Worm (Caenorhabditis elegans): ENCODE data around the gene nlp-78.

nlp-78 gene

DNA sequence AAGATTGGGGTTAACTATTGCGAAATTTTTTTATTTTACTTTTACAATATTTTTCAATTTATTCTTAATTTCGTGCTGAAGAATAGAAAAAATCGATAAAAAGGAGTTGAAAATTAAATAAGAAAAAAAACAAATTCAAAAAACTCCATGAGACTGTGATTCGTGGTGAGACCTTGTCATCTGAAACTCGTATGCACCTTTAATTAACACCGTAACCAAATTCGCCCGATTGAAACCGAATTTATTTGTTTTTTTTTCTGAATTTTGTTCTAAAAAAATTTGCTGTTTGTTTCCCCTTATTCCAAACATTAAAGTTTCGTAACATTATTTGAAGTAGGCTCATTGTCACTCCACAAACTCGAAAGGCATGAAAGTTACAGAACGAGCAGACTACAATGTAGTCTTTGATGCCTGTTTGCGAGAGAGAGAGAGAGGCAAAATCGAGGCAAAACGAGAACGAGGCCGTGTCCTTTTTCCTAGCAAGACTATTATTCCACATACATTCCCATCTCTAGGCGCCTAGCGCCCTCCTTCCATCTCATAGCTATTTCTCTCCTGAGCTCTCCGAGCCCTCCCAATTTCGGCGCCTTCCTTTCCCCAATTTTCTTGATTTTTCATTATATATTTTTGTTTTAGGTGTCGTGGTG, 26.9 kb upstream of the nlp-78 start, which contains the start of gene T24H10.4:
T24H10.4 (plus strand) TSS at position 630 of the 647 bp plus-strand sequence.
- TF ChIP-seq nhr-47 (tag; optimal IDR thresholded peaks at IDR 0.05) (peak; percentile 23), lsy-2 (tag; optimal IDR thresholded peaks at IDR 0.05) (peak in 1 of 2 experiments; percentile 2), ceh-82 (tag; optimal IDR thresholded peaks at IDR 0.05) (peak in 1 of 3 experiments; percentile 18), efl-1 (optimal IDR thresholded peaks at IDR 0.05) (no peak), efl-1 (GFP tag; optimal IDR thresholded peaks at IDR 0.05 in 1 of 2) (peak in 1 of 2 experiments; percentile 53), sup-37 (GFP tag; optimal IDR thresholded peaks at IDR 0.05) (no peak), nhr-20 (tag; optimal IDR thresholded peaks at IDR 0.05) (peak; percentile 79), snu-23 (GFP tag; optimal IDR thresholded peaks at IDR 0.05) (peak; percentile 17), lin-14 (GFP tag; optimal IDR thresholded peaks at IDR 0.05) (peak; percentile 47), hpl-2 (GFP tag; optimal IDR thresholded peaks at IDR 0.05) (no peak)

DNA sequence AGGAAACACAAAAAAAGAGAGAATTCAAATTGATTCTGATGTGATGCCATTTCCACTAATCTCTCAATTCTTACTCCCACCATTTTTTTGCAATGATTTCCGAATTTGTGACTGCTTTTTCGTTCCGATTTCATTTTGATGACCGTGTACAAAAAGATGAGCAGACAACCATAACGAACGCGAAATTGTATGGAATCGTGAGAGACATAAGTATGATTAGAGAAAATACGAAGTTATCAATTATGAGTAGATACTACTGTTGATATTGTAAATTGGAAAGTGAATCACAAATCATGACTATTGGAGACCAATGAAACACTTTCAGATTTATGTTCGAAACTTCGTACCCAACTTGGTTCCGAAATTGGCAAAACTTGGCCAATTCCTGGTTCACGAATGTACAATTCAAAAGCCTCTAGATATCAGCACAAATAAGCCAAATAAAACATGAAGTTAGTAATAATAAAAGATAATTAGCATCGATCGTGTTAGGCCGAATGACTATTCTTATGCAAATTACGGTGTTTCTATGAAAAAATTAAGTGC, 24.4 kb upstream of the nlp-78 start:
- peak; percentile 27 for TF ChIP-seq nhr-71 (tag; optimal IDR thresholded peaks at IDR 0.05)
- peak; percentile 29 for TF ChIP-seq lin-14 (GFP tag; optimal IDR thresholded peaks at IDR 0.05)
- no peak for TF ChIP-seq hlh-17 (GFP tag; optimal IDR thresholded peaks at IDR 0.05; ENCODE audit: borderline replicate concordance)
- no peak for TF ChIP-seq ceh-8 (GFP tag; optimal IDR thresholded peaks at IDR 0.05)

DNA sequence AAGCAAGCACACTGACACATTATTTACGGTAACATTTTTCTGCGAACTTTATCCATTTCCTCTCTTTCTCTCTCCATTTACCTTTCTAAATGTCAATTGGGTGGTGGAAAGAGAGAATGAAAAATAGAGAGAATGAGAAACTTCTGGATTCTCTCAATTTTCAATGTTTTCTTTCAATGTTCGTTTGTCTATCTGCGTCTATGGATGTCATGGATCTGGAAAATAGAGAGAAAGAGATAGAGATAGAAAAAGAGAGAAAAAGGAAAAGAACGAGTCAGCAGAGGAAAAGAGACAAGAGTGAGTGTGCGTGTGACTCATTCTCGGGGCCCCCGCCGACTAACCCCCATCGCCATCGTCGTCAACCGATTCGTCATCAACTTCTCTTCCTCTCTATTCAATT, 23.1 kb upstream of the nlp-78 start, which contains the start of gene jun-1:
jun-1 (plus strand) TSS at position 307 of the 400 bp plus-strand sequence.
- TF ChIP-seq lin-14 (GFP tag; optimal IDR thresholded peaks at IDR 0.05) (peak; percentile 97), grh-1 (GFP tag; IDR thresholded peaks at IDR 0.05) (peak; percentile 83), ces-1 (GFP tag; optimal IDR thresholded peaks at IDR 0.05) (no peak), lin-13 (GFP tag; optimal IDR thresholded peaks at IDR 0.05) (peak; percentile 77), nhr-84 (tag; optimal IDR thresholded peaks at IDR 0.05) (no peak), mdl-1 (tag; optimal IDR thresholded peaks at IDR 0.05) (peak in 1 of 2 experiments; percentile 69), elt-3 (tag; optimal IDR thresholded peaks at IDR 0.05) (peak in 3 of 6 experiments; percentile 48 to 93 (median 87)), ztf-11 (tag; optimal IDR thresholded peaks at IDR 0.05) (no peak), swsn-7 (tag; optimal IDR thresholded peaks at IDR 0.05) (peak; percentile 86), snpc-4 (tag; optimal IDR thresholded peaks at IDR 0.05) (peak; percentile 70), rnt-1 (tag; optimal IDR thresholded peaks at IDR 0.05) (peak; percentile 65), fkh-10 (GFP tag; optimal IDR thresholded peaks at IDR 0.05) (peak; percentile 49), egl-27 (tag; optimal IDR thresholded peaks at IDR 0.05) (peak; percentile 55 to 86), elt-2 (tag; optimal IDR thresholded peaks at IDR 0.05) (no peak), efl-1 (optimal IDR thresholded peaks at IDR 0.05) (peak; percentile 82 to 90), efl-1 (GFP tag; optimal IDR thresholded peaks at IDR 0.05 in 1 of 2) (peak; percentile 59 to 95), mab-9 (GFP tag; IDR thresholded peaks at IDR 0.05) (0 out of 2 replicates have a peak, but pooled peaks have one; percentile 42), mep-1 (tag; optimal IDR thresholded peaks at IDR 0.05) (peak; percentile 93), nhr-237 (tag; optimal IDR thresholded peaks at IDR 0.05) (peak; percentile 92), aly-2 (tag; optimal IDR thresholded peaks at IDR 0.05) (peak; percentile 71), ceh-90 (tag; optimal IDR thresholded peaks at IDR 0.05) (no peak), pax-3 (tag; optimal IDR thresholded peaks at IDR 0.05) (peak; percentile 48), pqm-1 (tag; optimal IDR thresholded peaks at IDR 0.05) (no peak), nhr-11 (tag; optimal IDR thresholded peaks at IDR 0.05) (peak; percentile 75), dsc-1 (tag; optimal IDR thresholded peaks at IDR 0.05) (peak; percentile 54), sup-37 (GFP tag; optimal IDR thresholded peaks at IDR 0.05) (peak; percentile 28), pag-3 (tag; optimal IDR thresholded peaks at IDR 0.05; ENCODE audit: borderline replicate concordance, insufficient read depth) (no peak), ceh-88 (GFP tag; IDR thresholded peaks at IDR 0.05) (peak; percentile 49; the same call in 1 of the 2 replicates), hlh-17 (GFP tag; optimal IDR thresholded peaks at IDR 0.05; ENCODE audit: borderline replicate concordance) (no peak), zip-4 (GFP tag; optimal IDR thresholded peaks at IDR 0.05) (peak; percentile 24), unc-30 (tag; optimal IDR thresholded peaks at IDR 0.05) (no peak), nhr-12 (tag; optimal IDR thresholded peaks at IDR 0.05) (no peak), tbx-2 (tag; optimal IDR thresholded peaks at IDR 0.05) (peak; percentile 87), jun-1 (tag; optimal IDR thresholded peaks at IDR 0.05) (no peak), ceh-8 (GFP tag; optimal IDR thresholded peaks at IDR 0.05) (no peak), nhr-20 (tag; optimal IDR thresholded peaks at IDR 0.05) (peak; percentile 96), nhr-19 (GFP tag; conservative IDR thresholded peaks at IDR 0.05) (peak; percentile 84), irx-1 (tag; optimal IDR thresholded peaks at IDR 0.05) (peak; percentile 74), isw-1 (GFP tag; IDR thresholded peaks at IDR 0.05) (peak; percentile 75)
